Worm (Caenorhabditis elegans) whole organism, young adult: ENCODE results near the gene str-144.

Experiments used
- Y53F4B.3 ChIP-seq: fragments of 200-800 bp; sonication (Bioruptor generic); IDR thresholded peaks from 2 replicates; pipeline ENCODE4 v1.3.6; 2022; ENCODE audit warnings: missing genetic modification reagents, missing genetic modification characterization, missing compliant biosample characterization
- ZK185.1 ChIP-seq: sonication (generic microtip); optimal IDR thresholded peaks from 2 replicates; lab custom pipeline; 2016; ENCODE audit warnings: mild to moderate bottlenecking, missing genetic modification characterization, missing compliant biosample characterization; ENCODE audit not compliant: poor library complexity, severe bottlenecking
- cebp-1 ChIP-seq, 2 experiments: fragments of 200-800 bp in 1 of 2; sonication (Bioruptor generic) in 1 of 2; sonication (generic microtip) in 1 of 2; IDR thresholded peaks in 1 of 2; optimal IDR thresholded peaks in 1 of 2; 2 replicates each; pipeline versions ENCODE4 v1.3.6 to Lab custom; 2017 to 2022; ENCODE audit warnings: missing compliant biosample characterization in 2 of 2, missing genetic modification characterization in 2 of 2, mild to moderate bottlenecking in 1 of 2, missing genetic modification reagents in 1 of 2, moderate library complexity in 1 of 2
- ceh-58 ChIP-seq: fragments of 200-800 bp; sonication (Bioruptor generic); IDR thresholded peaks from 2 replicates; pipeline ENCODE4 v1.3.6; 2022; ENCODE audit warnings: missing genetic modification characterization, missing compliant biosample characterization
- hmg-1.2 ChIP-seq: fragments of 200-800 bp; sonication (Bioruptor generic); IDR thresholded peaks from 2 replicates; pipeline ENCODE4 v1.3.6; 2022; ENCODE audit warnings: missing genetic modification reagents, missing genetic modification characterization, missing compliant biosample characterization
- lin-26 ChIP-seq: fragments of 200-800 bp; sonication (Bioruptor generic); IDR thresholded peaks from 2 replicates; pipeline ENCODE4 v1.3.6; 2022; ENCODE audit warnings: missing genetic modification reagents, missing genetic modification characterization, missing compliant biosample characterization
- lin-35 ChIP-seq, 3 experiments: fragments of 150-350 bp in 2 of 3; sonication (generic microtip) in 1 of 3; optimal IDR thresholded peaks; 2 replicates each; lab custom pipeline; 2014 to 2018; ENCODE audit warnings: missing biosample characterization in 3 of 3, missing genetic modification characterization in 3 of 3, missing genetic modification reagents in 3 of 3
- lin-40 ChIP-seq: sonication (generic microtip); optimal IDR thresholded peaks from 2 replicates; lab custom pipeline; 2016; ENCODE audit warnings: missing genetic modification characterization, mild to moderate bottlenecking, missing compliant biosample characterization, missing genotype, missing genetic modification reagents
- lsl-1 ChIP-seq: fragments of 200-800 bp; sonication (Bioruptor generic); optimal IDR thresholded peaks from 2 replicates; lab custom pipeline; 2018; ENCODE audit warnings: mild to moderate bottlenecking, missing genetic modification characterization, moderate library complexity, missing compliant biosample characterization
- mes-4 ChIP-seq: sonication (generic microtip); optimal IDR thresholded peaks from 2 replicates; lab custom pipeline; 2016; ENCODE audit warnings: missing genotype, missing genetic modification characterization, missing compliant biosample characterization
- mxl-1 ChIP-seq: sonication (generic microtip); optimal IDR thresholded peaks from 2 replicates; lab custom pipeline; 2016; ENCODE audit warnings: missing genetic modification characterization, missing compliant biosample characterization
- nhr-120 ChIP-seq: fragments of 200-800 bp; sonication (Bioruptor generic); IDR thresholded peaks from 2 replicates; pipeline ENCODE4 v1.3.6; 2022; ENCODE audit warnings: missing genetic modification characterization, missing compliant biosample characterization
- nhr-179 ChIP-seq: sonication (generic microtip); optimal IDR thresholded peaks from 2 replicates; lab custom pipeline; 2016; ENCODE audit warnings: mild to moderate bottlenecking, missing genetic modification characterization, missing compliant biosample characterization
- somi-1 ChIP-seq: fragments of 200-800 bp; sonication (Bioruptor generic); optimal IDR thresholded peaks from 2 replicates; lab custom pipeline; 2018; ENCODE audit warnings: mild to moderate bottlenecking, missing genetic modification characterization, missing compliant biosample characterization
- xnd-1 ChIP-seq: sonication (generic microtip); optimal IDR thresholded peaks from 2 replicates; lab custom pipeline; 2016; ENCODE audit warnings: missing genotype, missing genetic modification reagents, missing genetic modification characterization, missing compliant biosample characterization
- ztf-26 ChIP-seq: sonication (generic microtip); optimal IDR thresholded peaks from 2 replicates; lab custom pipeline; 2017; ENCODE audit warnings: missing genetic modification characterization, missing compliant biosample characterization

str-144 gene

ce11 chrV:8026343-8026742 lies 45.6 kb downstream of the str-144 start, which contains the start of gene F43H9.4:
F43H9.4 (plus strand) TSS chrV:8026708.
- TF ChIP-seq ZK185.1 (no peak), Y53F4B.3 (GFP tag; lab: Robert Waterston, UW) (no peak), lin-26 (GFP tag; lab: Robert Waterston, UW) (peak; percentile 11; the same call in 1 of the 2 replicates), ztf-26 (peak; percentile 9), cebp-1 (GFP tag; IDR thresholded peaks at IDR 0.05; lab: Robert Waterston, UW) (no peak), cebp-1 (tag; optimal IDR thresholded peaks at IDR 0.05; lab: Kevin White, UChicago) (peak; percentile 55), lin-40 (tag; lab: Kevin White, UChicago) (peak; percentile 20), mxl-1 (tag; lab: Kevin White, UChicago) (no peak), somi-1 (GFP tag; lab: Kevin White, UChicago) (peak; percentile 71)
- TF ChIP-seq, all 124 proteins: peak for 5

- TF ChIP-seq nhr-120 (GFP tag; lab: Robert Waterston, UW) = no peak
These were observed 46.7 kb downstream of the str-144 start for ce11 chrV:8025259-8025658.

ce11 chrV:8024752-8025151 lies 47.2 kb downstream of the str-144 start, which contains the start of gene F43H9.3:
F43H9.3 (minus strand) TSS chrV:8024940.
- TF ChIP-seq nhr-179 (tag; lab: Kevin White, UChicago) = no peak
- TF ChIP-seq lsl-1 (GFP tag; lab: Kevin White, UChicago) = peak; percentile 27

DNA sequence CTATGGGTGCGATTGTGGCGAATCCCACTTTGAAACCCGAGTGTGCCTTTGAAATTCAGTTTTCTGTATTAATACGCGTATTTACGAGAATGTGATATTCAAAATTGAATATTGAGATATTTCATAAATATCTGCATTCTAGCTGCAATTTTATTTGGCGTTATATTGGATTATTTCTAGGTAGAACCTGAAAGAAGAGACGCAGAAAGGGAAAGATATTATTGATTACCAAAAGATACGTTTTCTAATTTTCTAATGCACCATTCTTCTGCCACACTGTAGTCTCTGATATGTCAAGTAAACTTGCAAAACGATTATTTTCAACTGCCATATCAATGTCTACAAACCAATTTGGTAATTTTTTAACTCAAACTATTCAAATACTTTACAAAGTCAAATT lies 49.9 kb downstream of the str-144 start, which contains the start of gene ech-3:
ech-3 (plus strand) TSS at position 178 of the 400 bp plus-strand sequence.
- no peak for TF ChIP-seq mes-4 (tag; lab: Kevin White, UChicago)
- TF ChIP-seq hmg-1.2 (GFP tag; lab: Robert Waterston, UW) = peak; percentile 30; the same call in 1 of the 2 replicates
- no peak for TF ChIP-seq lin-35 (GFP tag; optimal IDR thresholded peaks at IDR 0.05; lab: Kevin White, UChicago)
- no peak for TF ChIP-seq xnd-1 (tag; lab: Kevin White, UChicago)
- TF ChIP-seq ceh-58 (GFP tag; lab: Robert Waterston, UW) = no peak
